Fruit fly (Drosophila melanogaster) whole organism, pupa: ENCODE results near the gene CG10428.

Source experiments
- CG10348 ChIP-seq: fragments of 200-800 bp; sonication (Bioruptor generic); IDR thresholded peaks from 2 replicates; pipeline ENCODE4 v1.3.6; 2022; ENCODE audit warnings: missing biosample characterization, missing genetic modification characterization
- CG12605 ChIP-seq: fragments of 200-800 bp; sonication (Bioruptor generic); IDR thresholded peaks from 2 replicates; pipeline ENCODE4 v1.3.6; 2022; ENCODE audit warnings: missing biosample characterization, missing genetic modification characterization
- CG13204 ChIP-seq: fragments of 200-800 bp; sonication (Bioruptor generic); optimal IDR thresholded peaks from 2 replicates; lab custom pipeline; 2018; ENCODE audit warnings: missing biosample characterization, mild to moderate bottlenecking, missing genetic modification characterization, moderate library complexity
- CG14655 ChIP-seq: fragments of 200-800 bp; sonication (Bioruptor generic); optimal IDR thresholded peaks from 3 replicates; lab custom pipeline; 2017; ENCODE audit warnings: mild to moderate bottlenecking, missing biosample characterization, missing genetic modification reagents, missing genetic modification characterization
- CG15710 ChIP-seq: fragments of 200-800 bp; sonication (Bioruptor generic); optimal IDR thresholded peaks from 2 replicates; lab custom pipeline; 2018; ENCODE audit warnings: missing biosample characterization, mild to moderate bottlenecking, missing genetic modification characterization, moderate library complexity
- CG17806 ChIP-seq: fragments of 200-800 bp; sonication (Bioruptor generic); optimal IDR thresholded peaks from 2 replicates; lab custom pipeline; 2018; ENCODE audit warnings: missing biosample characterization, mild to moderate bottlenecking, missing genetic modification characterization, moderate library complexity
- CG32121 ChIP-seq: fragments of 200-800 bp; sonication (Bioruptor generic); IDR thresholded peaks from 2 replicates; pipeline ENCODE4 v1.3.6; 2022; ENCODE audit warnings: missing biosample characterization, missing genetic modification characterization
- CG34367 ChIP-seq: fragments of 200-800 bp; sonication (Bioruptor generic); optimal IDR thresholded peaks from 2 replicates; lab custom pipeline; 2018; ENCODE audit warnings: missing biosample characterization, mild to moderate bottlenecking, missing genetic modification characterization
- CG4496 ChIP-seq: fragments of 200-800 bp; sonication (Bioruptor generic); IDR thresholded peaks from 3 replicates; pipeline ENCODE4 v1.3.6; 2022; ENCODE audit warnings: missing biosample characterization, missing genetic modification characterization
- CG8159 ChIP-seq: fragments of 200-800 bp; sonication (Bioruptor generic); optimal IDR thresholded peaks from 3 replicates; lab custom pipeline; 2018; ENCODE audit warnings: missing biosample characterization, mild to moderate bottlenecking, missing genetic modification characterization, moderate library complexity
- CG8301 ChIP-seq: fragments of 200-800 bp; sonication (Bioruptor generic); optimal IDR thresholded peaks from 2 replicates; lab custom pipeline; 2018; ENCODE audit warnings: missing biosample characterization, mild to moderate bottlenecking, missing genetic modification characterization
- CG9948 ChIP-seq: fragments of 200-800 bp; sonication (Bioruptor generic); optimal IDR thresholded peaks from 2 replicates; lab custom pipeline; 2018; ENCODE audit warnings: missing biosample characterization, mild to moderate bottlenecking, missing genetic modification characterization, moderate library complexity
- D1 ChIP-seq: fragments of 200-800 bp; sonication (Bioruptor generic); optimal IDR thresholded peaks from 2 replicates; lab custom pipeline; 2018; ENCODE audit warnings: missing biosample characterization, mild to moderate bottlenecking, missing genetic modification characterization, moderate library complexity
- EcR ChIP-seq: fragments of 200-800 bp; sonication (Bioruptor generic); optimal IDR thresholded peaks from 3 replicates; lab custom pipeline; 2019; ENCODE audit warnings: missing biosample characterization, missing genetic modification characterization, mild to moderate bottlenecking, moderate library complexity, missing genetic modification reagents
- Ets98B ChIP-seq: fragments of 200-800 bp; sonication (Bioruptor generic); IDR thresholded peaks from 2 replicates; pipeline ENCODE4 v1.3.6; 2022; ENCODE audit warnings: missing biosample characterization, missing genetic modification characterization
- Pif1A ChIP-seq: fragments of 200-800 bp; sonication (Bioruptor generic); optimal IDR thresholded peaks from 3 replicates; lab custom pipeline; 2016; ENCODE audit warnings: missing biosample characterization, missing genetic modification characterization
- Pif1B ChIP-seq: fragments of 200-800 bp; sonication (Bioruptor generic); optimal IDR thresholded peaks from 3 replicates; lab custom pipeline; 2016; ENCODE audit warnings: missing biosample characterization, missing genetic modification characterization
- Snoo ChIP-seq: fragments of 200-800 bp; sonication (Bioruptor generic); optimal IDR thresholded peaks from 3 replicates; lab custom pipeline; 2017; ENCODE audit warnings: missing biosample characterization, mild to moderate bottlenecking, missing genetic modification characterization, inconsistent platforms
- fd96Ca ChIP-seq: fragments of 200-800 bp; sonication (Bioruptor generic); IDR thresholded peaks from 3 replicates; pipeline ENCODE4 v1.3.6; 2022; ENCODE audit warnings: missing biosample characterization, missing genetic modification characterization
- gl ChIP-seq: fragments of 200-800 bp; sonication (Bioruptor generic); optimal IDR thresholded peaks from 2 replicates; lab custom pipeline; 2018; ENCODE audit warnings: missing biosample characterization, mild to moderate bottlenecking, missing genetic modification characterization
- rn ChIP-seq: fragments of 200-800 bp; sonication (Bioruptor generic); IDR thresholded peaks from 2 replicates; pipeline ENCODE4 v1.3.6; 2022; ENCODE audit warnings: missing biosample characterization, missing genetic modification characterization

Gene CG10428

DNA sequence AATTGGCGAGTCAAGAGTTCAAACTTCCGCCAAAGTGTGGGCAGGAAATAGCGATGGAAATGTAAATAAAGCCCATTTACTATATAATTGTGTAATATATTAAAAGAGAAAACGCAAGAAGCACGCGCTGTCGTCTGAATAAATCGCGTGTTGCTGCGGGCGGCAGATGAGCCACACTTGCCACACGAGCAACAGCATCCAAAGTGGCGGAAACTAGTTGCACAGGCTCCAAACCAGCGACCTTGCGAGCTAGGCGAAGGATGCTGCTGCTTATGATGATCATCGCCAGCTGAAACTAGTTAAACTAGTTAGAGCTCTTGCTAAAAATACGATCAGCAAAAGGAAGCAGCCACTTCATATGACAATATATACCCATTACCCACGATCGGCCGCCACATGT is 30.7 kb downstream of the CG10428 start:
- peak; percentile 52 for TF ChIP-seq EcR (GFP tag; lab: Kevin White, UChicago)
- no peak for TF ChIP-seq CG12605 (GFP tag; lab: Robert Waterston, UW)

- TF ChIP-seq CG9948 (no peak), Snoo (tag; lab: Kevin White, UChicago) (no peak), gl (no peak), CG34367 (tag; lab: Kevin White, UChicago) (no peak), CG4496 (GFP tag; lab: Robert Waterston, UW) (peak; percentile 71), CG8301 (tag; lab: Kevin White, UChicago) (peak; percentile 29), CG15710 (no peak), fd96Ca (GFP tag; lab: Robert Waterston, UW) (no peak), CG10348 (no peak), D1 (tag; lab: Kevin White, UChicago) (no peak), CG12605 (GFP tag; lab: Robert Waterston, UW) (no peak), CG8159 (no peak), Pif1A (GFP tag; lab: Kevin White, UChicago) (no peak), CG14655 (peak; percentile 26), Ets98B (peak; percentile 47; the same call in 1 of the 2 replicates), Pif1B (GFP tag; lab: Kevin White, UChicago) (no peak)
These were observed 32.3 kb downstream of the CG10428 start for dm6 chr2L:18980982-18981381.

DNA sequence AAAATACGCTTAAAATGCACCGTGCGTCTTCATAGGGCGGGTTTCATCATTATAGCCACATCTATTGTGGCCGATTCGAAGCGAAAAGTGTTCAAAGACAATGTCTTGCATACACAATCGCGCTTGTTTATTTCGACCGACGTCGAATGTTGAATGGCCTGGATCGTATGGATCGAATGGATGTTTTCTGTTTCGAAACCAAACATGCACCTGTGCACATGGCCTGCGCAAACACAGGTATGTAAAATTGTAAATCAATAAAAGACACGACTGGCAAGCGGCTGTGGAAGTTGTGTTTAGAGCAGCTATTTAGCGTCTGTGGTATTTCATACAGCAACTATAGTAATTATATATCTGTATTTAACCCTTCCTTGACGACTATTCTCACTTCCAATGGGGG is 32.8 kb downstream of the CG10428 start:
- TF ChIP-seq CG14655 (no peak), CG8301 (tag; lab: Kevin White, UChicago) (no peak), CG32121 (GFP tag; lab: Robert Waterston, UW) (no peak), rn (no peak), Snoo (tag; lab: Kevin White, UChicago) (no peak)

DNA sequence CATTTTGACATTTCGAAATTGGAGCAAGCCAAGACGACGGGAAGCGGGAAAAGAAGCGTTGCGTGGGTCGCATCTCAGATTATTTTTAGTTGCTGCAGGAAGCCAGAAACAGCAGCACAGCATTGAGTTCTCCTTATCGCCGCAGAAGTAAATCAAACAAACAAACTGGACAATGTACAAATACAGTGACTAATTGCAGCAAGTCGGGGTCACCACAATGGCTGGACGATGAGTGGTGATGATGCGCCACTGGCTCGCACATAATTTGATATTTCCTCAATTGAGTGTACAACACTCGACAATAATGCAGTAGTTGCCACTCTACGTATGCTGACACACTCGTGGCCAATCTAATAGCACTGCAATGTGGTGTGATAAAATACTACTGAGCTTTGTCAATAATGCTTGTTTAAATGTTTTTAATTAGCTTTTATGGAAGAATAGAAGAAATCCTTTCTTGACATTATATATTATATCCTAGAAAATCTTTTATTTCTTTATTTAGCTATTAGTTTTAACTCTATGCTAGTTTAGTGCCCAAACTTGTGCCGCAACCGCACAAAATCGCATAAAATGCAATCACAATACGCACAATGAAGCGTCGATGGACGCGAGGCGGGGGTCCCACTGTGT is 33.4 kb downstream of the CG10428 start:
- TF ChIP-seq CG8301 (tag; lab: Kevin White, UChicago) (peak; percentile 79), CG10348 (0 out of 2 replicates have a peak, but pooled peaks have one; percentile 20), CG4496 (GFP tag; lab: Robert Waterston, UW) (peak; percentile 87), Ets98B (peak; percentile 84), gl (no peak), Pif1B (GFP tag; lab: Kevin White, UChicago) (peak; percentile 70), CG17806 (tag; lab: Kevin White, UChicago) (peak; percentile 77), rn (peak; percentile 58; the same call in 1 of the 2 replicates), CG12605 (GFP tag; lab: Robert Waterston, UW) (peak; percentile 64; the same call in 1 of the 2 replicates), Pif1A (GFP tag; lab: Kevin White, UChicago) (peak; percentile 75), CG9948 (peak; percentile 77), D1 (tag; lab: Kevin White, UChicago) (no peak), fd96Ca (GFP tag; lab: Robert Waterston, UW) (peak; percentile 74), CG13204 (GFP tag; lab: Kevin White, UChicago) (peak; percentile 27), CG8159 (peak; percentile 77), CG32121 (GFP tag; lab: Robert Waterston, UW) (peak; percentile 89), CG15710 (peak; percentile 74), EcR (GFP tag; lab: Kevin White, UChicago) (peak; percentile 33), Snoo (tag; lab: Kevin White, UChicago) (no peak), CG34367 (tag; lab: Kevin White, UChicago) (peak; percentile 65), CG14655 (peak; percentile 80)

DNA sequence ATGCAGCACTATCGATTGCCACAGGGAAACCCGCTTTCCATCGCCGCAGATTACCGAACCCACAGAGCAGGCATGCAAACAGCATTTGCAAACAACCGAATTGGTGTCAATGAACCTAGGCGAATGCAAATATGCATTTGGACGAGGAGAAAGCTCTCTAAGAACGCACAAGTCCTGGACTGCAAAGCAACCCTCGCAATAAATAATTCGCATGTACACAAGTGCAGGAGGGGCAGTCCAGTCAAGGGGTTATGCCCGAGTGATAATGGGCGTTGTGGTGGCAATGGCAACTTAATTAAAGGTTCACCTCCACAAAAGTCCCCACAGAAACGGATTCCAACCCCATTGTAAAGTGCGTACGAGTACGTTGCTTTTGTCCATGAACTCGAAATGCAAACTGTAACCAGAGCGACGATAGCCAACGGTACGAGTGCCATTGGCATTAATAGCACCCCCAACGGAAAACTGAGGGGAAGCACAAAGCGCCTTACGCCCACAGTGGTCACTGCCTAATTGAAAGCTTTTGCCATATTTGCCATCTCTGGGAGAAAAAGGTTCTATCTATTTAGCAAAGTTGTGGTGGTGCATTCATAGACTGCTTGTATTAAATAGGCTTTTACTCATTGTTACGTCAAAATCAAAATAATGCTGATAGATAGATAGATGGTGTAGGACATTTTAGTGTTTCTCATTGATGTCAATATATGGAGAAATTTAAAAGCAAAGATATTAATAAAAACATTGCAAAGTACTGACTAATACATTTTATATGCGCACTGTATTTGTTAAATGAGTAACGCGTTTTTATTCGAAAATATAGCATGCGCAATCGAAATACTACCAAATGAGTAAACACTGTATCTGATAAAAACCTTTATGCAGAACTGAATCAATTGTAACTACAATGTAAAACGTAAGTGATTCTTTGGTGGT is 34.4 kb downstream of the CG10428 start:
- TF ChIP-seq EcR (GFP tag; lab: Kevin White, UChicago) = peak; percentile 85
- TF ChIP-seq CG34367 (tag; lab: Kevin White, UChicago) = no peak
- no peak for TF ChIP-seq fd96Ca (GFP tag; lab: Robert Waterston, UW)
- no peak for TF ChIP-seq Snoo (tag; lab: Kevin White, UChicago)
- no peak for TF ChIP-seq CG14655
- no peak for TF ChIP-seq CG10348
- TF ChIP-seq CG8301 (tag; lab: Kevin White, UChicago) = no peak
- TF ChIP-seq CG8159 = peak; percentile 34
- no peak for TF ChIP-seq rn
- TF ChIP-seq Pif1B (GFP tag; lab: Kevin White, UChicago) = no peak
- no peak for TF ChIP-seq gl
- TF ChIP-seq CG13204 (GFP tag; lab: Kevin White, UChicago) = no peak
- TF ChIP-seq CG15710 = peak; percentile 21

dm6 chr2L:18984158-18984557 is 35.5 kb downstream of the CG10428 start:
- TF ChIP-seq CG4496 (GFP tag; lab: Robert Waterston, UW) (no peak), CG14655 (no peak), Ets98B (no peak), CG9948 (no peak), CG8159 (no peak), rn (no peak), Snoo (tag; lab: Kevin White, UChicago) (no peak), D1 (tag; lab: Kevin White, UChicago) (no peak)
